Worm (Caenorhabditis elegans) whole organism, L2 larva: ENCODE measurements around the gene Y23B4A.1.
A peak's percentile ranks its signal among the peaks of the same experiment; 100 is the strongest.

Experiments
- C34F6.9 ChIP-seq: fragments of 150-350 bp; optimal IDR thresholded peaks from 2 replicates; lab custom pipeline; 2014; ENCODE audit warnings: missing biosample characterization, missing genetic modification characterization
- F13H6.1 ChIP-seq: sonication (generic microtip); optimal IDR thresholded peaks from 2 replicates; lab custom pipeline; 2016; ENCODE audit warnings: missing genetic modification characterization, missing compliant biosample characterization
- R02D3.7 ChIP-seq: fragments of 150-350 bp; optimal IDR thresholded peaks from 2 replicates; lab custom pipeline; 2014; ENCODE audit warnings: missing biosample characterization, missing genetic modification characterization
- Y55F3AM.14 ChIP-seq: fragments of 200-800 bp; sonication (Bioruptor generic); optimal IDR thresholded peaks from 2 replicates; lab custom pipeline; 2018; ENCODE audit warnings: mild to moderate bottlenecking, missing genetic modification characterization, missing compliant biosample characterization
- ZK546.5 ChIP-seq: sonication (generic microtip); optimal IDR thresholded peaks from 2 replicates; lab custom pipeline; 2017; ENCODE audit warnings: missing biosample characterization, missing genetic modification characterization
- alr-1 ChIP-seq: fragments of 150-350 bp; optimal IDR thresholded peaks from 2 replicates; lab custom pipeline; 2014; ENCODE audit warnings: missing biosample characterization, missing genetic modification characterization
- aly-2 ChIP-seq: fragments of 150-350 bp; optimal IDR thresholded peaks from 2 replicates; lab custom pipeline; 2014; ENCODE audit warnings: missing biosample characterization, missing genetic modification characterization
- ama-1 ChIP-seq: fragments of 150-350 bp; optimal IDR thresholded peaks from 2 replicates; lab custom pipeline; 2018; ENCODE audit warnings: inconsistent platforms
- blmp-1 ChIP-seq: sonication (generic microtip); optimal IDR thresholded peaks from 2 replicates; lab custom pipeline; 2017; ENCODE audit warnings: missing genetic modification characterization, mild to moderate bottlenecking, missing compliant biosample characterization, antibody characterized with exemption, moderate library complexity; ENCODE audit not compliant: insufficient read depth
- ceh-16 ChIP-seq: fragments of 150-350 bp; optimal IDR thresholded peaks from 2 replicates; lab custom pipeline; 2014; ENCODE audit warnings: missing biosample characterization, missing genetic modification characterization
- ceh-82 ChIP-seq: fragments of 150-350 bp; optimal IDR thresholded peaks from 2 replicates; lab custom pipeline; 2014; ENCODE audit warnings: missing biosample characterization, missing genetic modification characterization
- crh-2 ChIP-seq: sonication (generic microtip); optimal IDR thresholded peaks from 2 replicates; lab custom pipeline; 2017; ENCODE audit warnings: missing biosample characterization, missing genetic modification characterization
- dmd-4 ChIP-seq: sonication (generic microtip); optimal IDR thresholded peaks from 2 replicates; lab custom pipeline; 2017; ENCODE audit warnings: missing biosample characterization, missing genetic modification characterization
- egl-27 ChIP-seq: sonication (generic microtip); optimal IDR thresholded peaks from 3 replicates; lab custom pipeline; 2017; ENCODE audit warnings: missing biosample characterization, missing genetic modification reagents, missing genetic modification characterization
- elt-1 ChIP-seq: fragments of 150-350 bp; optimal IDR thresholded peaks from 2 replicates; lab custom pipeline; 2014; ENCODE audit warnings: missing biosample characterization, missing genetic modification characterization
- elt-3 ChIP-seq: sonication (generic microtip); optimal IDR thresholded peaks from 2 replicates; lab custom pipeline; 2017; ENCODE audit warnings: missing biosample characterization, missing genetic modification characterization
- fos-1 ChIP-seq: fragments of 150-350 bp; optimal IDR thresholded peaks from 2 replicates; lab custom pipeline; 2014; ENCODE audit warnings: missing biosample characterization, missing genetic modification characterization
- gmeb-1 ChIP-seq: fragments of 150-350 bp; optimal IDR thresholded peaks from 2 replicates; lab custom pipeline; 2014; ENCODE audit warnings: missing biosample characterization, missing genetic modification characterization
- lin-11 ChIP-seq: fragments of 150-350 bp; sonication (generic microtip); optimal IDR thresholded peaks from 2 replicates; lab custom pipeline; 2014; ENCODE audit warnings: missing biosample characterization, missing genetic modification characterization, inconsistent platforms, mixed read lengths
- lin-13 ChIP-seq: fragments of 150-350 bp; optimal IDR thresholded peaks from 2 replicates; lab custom pipeline; 2014; ENCODE audit warnings: missing biosample characterization, missing genetic modification reagents, missing genetic modification characterization
- lin-39 ChIP-seq: fragments of 150-350 bp; optimal IDR thresholded peaks from 2 replicates; lab custom pipeline; 2014; ENCODE audit warnings: missing biosample characterization, missing genetic modification reagents, missing genetic modification characterization
- lsy-2 ChIP-seq, 2 experiments: fragments of 150-350 bp in 1 of 2; sonication (generic microtip) in 1 of 2; optimal IDR thresholded peaks; 2 replicates each; lab custom pipeline; 2014 to 2017; ENCODE audit warnings: missing biosample characterization in 2 of 2, missing genetic modification characterization in 2 of 2
- mab-5 ChIP-seq: fragments of 150-350 bp; optimal IDR thresholded peaks from 2 replicates; lab custom pipeline; 2014; ENCODE audit warnings: missing biosample characterization, missing genetic modification characterization
- mbf-1 ChIP-seq: sonication (generic microtip); optimal IDR thresholded peaks from 2 replicates; lab custom pipeline; 2017; ENCODE audit warnings: missing biosample characterization, missing genetic modification characterization
- mdl-1 ChIP-seq, 2 experiments: fragments of 150-350 bp in 1 of 2; sonication (generic microtip) in 1 of 2; optimal IDR thresholded peaks; 2 replicates each; lab custom pipeline; 2017; ENCODE audit warnings: missing biosample characterization in 2 of 2, missing genetic modification characterization in 2 of 2
- nhr-10 ChIP-seq: sonication (generic microtip); optimal IDR thresholded peaks from 2 replicates; lab custom pipeline; 2017; ENCODE audit warnings: missing biosample characterization, missing genetic modification characterization
- nhr-11 ChIP-seq: fragments of 150-350 bp; optimal IDR thresholded peaks from 2 replicates; lab custom pipeline; 2014; ENCODE audit warnings: missing biosample characterization, missing genetic modification characterization
- nhr-129 ChIP-seq: fragments of 150-350 bp; optimal IDR thresholded peaks from 2 replicates; lab custom pipeline; 2014; ENCODE audit warnings: missing biosample characterization, missing genetic modification characterization
- nhr-21 ChIP-seq: fragments of 150-350 bp; optimal IDR thresholded peaks from 2 replicates; lab custom pipeline; 2014; ENCODE audit warnings: missing biosample characterization, missing genetic modification characterization
- nhr-23 ChIP-seq: fragments of 150-350 bp; optimal IDR thresholded peaks from 2 replicates; lab custom pipeline; 2014; ENCODE audit warnings: missing biosample characterization, missing genetic modification reagents, missing genetic modification characterization
- nhr-237 ChIP-seq: fragments of 150-350 bp; optimal IDR thresholded peaks from 2 replicates; lab custom pipeline; 2014; ENCODE audit warnings: missing biosample characterization, missing genetic modification characterization
- nhr-25 ChIP-seq: fragments of 150-350 bp; sonication (generic microtip); optimal IDR thresholded peaks from 3 replicates; lab custom pipeline; 2014; ENCODE audit warnings: missing biosample characterization, missing genetic modification characterization
- nhr-6 ChIP-seq: fragments of 150-350 bp; optimal IDR thresholded peaks from 2 replicates; lab custom pipeline; 2014; ENCODE audit warnings: missing biosample characterization, missing genetic modification characterization
- nhr-77 ChIP-seq: fragments of 150-350 bp; optimal IDR thresholded peaks from 2 replicates; lab custom pipeline; 2014; ENCODE audit warnings: missing biosample characterization, missing genetic modification characterization
- peb-1 ChIP-seq: fragments of 150-350 bp; optimal IDR thresholded peaks from 2 replicates; lab custom pipeline; 2014; ENCODE audit warnings: missing biosample characterization, missing genetic modification characterization
- sma-3 ChIP-seq: sonication (generic microtip); optimal IDR thresholded peaks from 2 replicates; lab custom pipeline; 2016; ENCODE audit warnings: missing genetic modification reagents, missing genetic modification characterization, missing compliant biosample characterization
- sma-9 ChIP-seq, 2 experiments: fragments of 150-350 bp in 1 of 2; sonication (generic microtip) in 1 of 2; optimal IDR thresholded peaks; 2 replicates each; lab custom pipeline; 2014 to 2016; ENCODE audit warnings: missing genetic modification characterization in 2 of 2, mild to moderate bottlenecking in 1 of 2, missing biosample characterization in 1 of 2, missing compliant biosample characterization in 1 of 2, missing genetic modification reagents in 1 of 2, moderate library complexity in 1 of 2
- snpc-4 ChIP-seq: fragments of 150-350 bp; optimal IDR thresholded peaks from 2 replicates; lab custom pipeline; 2014; ENCODE audit warnings: missing biosample characterization, missing genetic modification characterization
- unc-39 ChIP-seq: fragments of 150-350 bp; optimal IDR thresholded peaks from 2 replicates; lab custom pipeline; 2014; ENCODE audit warnings: missing biosample characterization, missing genetic modification characterization
- unc-55 ChIP-seq: fragments of 150-350 bp; sonication (generic microtip); optimal IDR thresholded peaks from 3 replicates; lab custom pipeline; 2014; ENCODE audit warnings: missing biosample characterization, missing genetic modification reagents, missing genetic modification characterization
- unc-62 ChIP-seq: fragments of 150-350 bp; optimal IDR thresholded peaks from 2 replicates; lab custom pipeline; 2014; ENCODE audit warnings: missing biosample characterization, missing genetic modification reagents, missing genetic modification characterization
- zag-1 ChIP-seq: fragments of 150-350 bp; optimal IDR thresholded peaks from 2 replicates; lab custom pipeline; 2014; ENCODE audit warnings: missing biosample characterization, missing genetic modification characterization
- ztf-1 ChIP-seq: fragments of 200-800 bp; sonication (Bioruptor generic); conservative IDR thresholded peaks from 2 replicates; pipeline ENCODE4 v1.3.6; 2022; ENCODE audit warnings: missing genetic modification characterization, missing compliant biosample characterization
- ztf-11 ChIP-seq: sonication (generic microtip); optimal IDR thresholded peaks from 2 replicates; lab custom pipeline; 2017; ENCODE audit warnings: missing biosample characterization, missing genetic modification characterization

Y23B4A.1 gene

ce11 chrX:5896001-5896400 lies 21.2 kb downstream of the Y23B4A.1 start:
- TF ChIP-seq nhr-129 (tag; lab: Kevin White, UChicago), result no peak
- TF ChIP-seq nhr-237 (tag; lab: Kevin White, UChicago), result no peak
- no peak for TF ChIP-seq dmd-4 (tag; lab: Kevin White, UChicago)
- TF ChIP-seq nhr-21 (tag; lab: Kevin White, UChicago), result no peak
- no peak for TF ChIP-seq Y55F3AM.14 (GFP tag; lab: Kevin White, UChicago)
- TF ChIP-seq sma-3 (GFP tag; lab: Kevin White, UChicago), result no peak
- no peak for TF ChIP-seq mbf-1 (tag; lab: Kevin White, UChicago)
- TF ChIP-seq unc-62 (GFP tag; lab: Kevin White, UChicago), result no peak
- TF ChIP-seq snpc-4, result no peak
- no peak for TF ChIP-seq peb-1 (tag; lab: Kevin White, UChicago)
- no peak for TF ChIP-seq zag-1 (tag; lab: Kevin White, UChicago)
- TF ChIP-seq lsy-2 (tag; optimal IDR thresholded peaks at IDR 0.05; lab: Kevin White, UChicago), result no peak
- no peak for TF ChIP-seq ztf-11 (tag; lab: Kevin White, UChicago)
- no peak for TF ChIP-seq gmeb-1 (tag; lab: Kevin White, UChicago)
- no peak for TF ChIP-seq aly-2 (tag; lab: Kevin White, UChicago)
- peak; percentile 12 for TF ChIP-seq lin-11 (tag; lab: Kevin White, UChicago)
- TF ChIP-seq nhr-11 (tag; lab: Kevin White, UChicago), result no peak
- TF ChIP-seq ztf-1, result no peak
- no peak for TF ChIP-seq elt-1 (tag; lab: Kevin White, UChicago)
- TF ChIP-seq F13H6.1 (tag; lab: Kevin White, UChicago), result no peak
- TF ChIP-seq mab-5 (tag; lab: Kevin White, UChicago), result no peak
- no peak for TF ChIP-seq ceh-16
- TF ChIP-seq lin-39 (tag; lab: Kevin White, UChicago), result no peak
- TF ChIP-seq elt-3 (tag; lab: Kevin White, UChicago), result no peak
- no peak for TF ChIP-seq nhr-23 (tag; lab: Kevin White, UChicago)
- no peak for TF ChIP-seq egl-27
- no peak for TF ChIP-seq crh-2 (tag; lab: Kevin White, UChicago)
- peak in 1 of 2 experiments; percentile 5 for TF ChIP-seq mdl-1 (tag; optimal IDR thresholded peaks at IDR 0.05; lab: Kevin White, UChicago)
- TF ChIP-seq C34F6.9 (tag; lab: Kevin White, UChicago), result peak; percentile 18
- TF ChIP-seq lin-13, result no peak
- TF ChIP-seq nhr-77, result no peak
- no peak for TF ChIP-seq fos-1
- no peak for TF ChIP-seq alr-1 (tag; lab: Kevin White, UChicago)
- no peak for TF ChIP-seq ZK546.5 (tag; lab: Kevin White, UChicago)
- TF ChIP-seq nhr-6 (tag; lab: Kevin White, UChicago), result peak; percentile 21
- no peak for TF ChIP-seq unc-39
- TF ChIP-seq R02D3.7 (tag; lab: Kevin White, UChicago), result no peak
- TF ChIP-seq ama-1 (lab: Kevin White, UChicago), result no peak
- TF ChIP-seq unc-55 (GFP tag; lab: Kevin White, UChicago), result no peak
- TF ChIP-seq sma-9 (GFP tag; optimal IDR thresholded peaks at IDR 0.05; lab: Kevin White, UChicago), result peak; percentile 6
- no peak for TF ChIP-seq sma-9 (tag; optimal IDR thresholded peaks at IDR 0.05; lab: Kevin White, UChicago)
- TF ChIP-seq nhr-25, result no peak
- TF ChIP-seq blmp-1, result no peak
- no peak for TF ChIP-seq ceh-82 (tag; lab: Kevin White, UChicago)

ce11 chrX:5890080-5890479 lies 27.1 kb downstream of the Y23B4A.1 start, which contains the start of gene F49E10.2:
F49E10.2 (plus strand) TSS chrX:5890380.
- TF ChIP-seq lin-11 (tag; lab: Kevin White, UChicago), result no peak
- no peak for TF ChIP-seq nhr-23 (tag; lab: Kevin White, UChicago)
- TF ChIP-seq nhr-21 (tag; lab: Kevin White, UChicago), result no peak
- TF ChIP-seq ZK546.5 (tag; lab: Kevin White, UChicago), result no peak
- no peak for TF ChIP-seq ama-1 (lab: Kevin White, UChicago)
- TF ChIP-seq peb-1 (tag; lab: Kevin White, UChicago), result no peak
- TF ChIP-seq ztf-11 (tag; lab: Kevin White, UChicago), result no peak
- no peak for TF ChIP-seq F13H6.1 (tag; lab: Kevin White, UChicago)
- no peak for TF ChIP-seq nhr-10 (tag; lab: Kevin White, UChicago)
- TF ChIP-seq zag-1 (tag; lab: Kevin White, UChicago), result no peak
- TF ChIP-seq nhr-6 (tag; lab: Kevin White, UChicago), result no peak
